Worm (Caenorhabditis elegans) whole organism, dauer: ENCODE results near the gene ttn-1.

Experiments
- unc-62 ChIP-seq: sonication (generic microtip); optimal IDR thresholded peaks from 2 replicates; lab custom pipeline; 2017; ENCODE audit warnings: missing biosample characterization, missing genetic modification reagents, missing genetic modification characterization

ttn-1 gene

ce11 chrV:6217142-6217541 is 14.7 kb upstream of the ttn-1 start:
- no peak for TF ChIP-seq unc-62

ce11 chrV:6214465-6214864 is 12.0 kb upstream of the ttn-1 start:
- TF ChIP-seq unc-62, result no peak

ce11 chrV:6213845-6214244 is 11.4 kb upstream of the ttn-1 start:
- TF ChIP-seq unc-62, result no peak

- TF ChIP-seq unc-62, result no peak
Measured at ce11 chrV:6213216-6213735, 10.8 kb upstream of the ttn-1 start.

- TF ChIP-seq unc-62, result no peak
Measured at ce11 chrV:6212566-6212965, 10.1 kb upstream of the ttn-1 start.

- no peak for TF ChIP-seq unc-62
Measured at ce11 chrV:6211509-6211908, 9.1 kb upstream of the ttn-1 start.

- TF ChIP-seq unc-62, result no peak
Measured at ce11 chrV:6209930-6210647, 7.7 kb upstream of the ttn-1 start.

- TF ChIP-seq unc-62, result no peak
Measured at ce11 chrV:6208585-6208984, 6.2 kb upstream of the ttn-1 start, which contains the start of gene rme-1. Gene rme-1 (plus strand): TSS chrV:6208885.

- no peak for TF ChIP-seq unc-62
Measured at ce11 chrV:6206498-6206897, 4.1 kb upstream of the ttn-1 start, which contains the start of gene W06H8.2. Gene W06H8.2 (plus strand): TSS chrV:6206755.

ce11 chrV:6204046-6204445 is 1.6 kb upstream of the ttn-1 start:
- TF ChIP-seq unc-62, result no peak

- TF ChIP-seq unc-62, result no peak
Measured at ce11 chrV:6138167-6138566, 64.3 kb downstream of the ttn-1 start.

- TF ChIP-seq unc-62, result no peak
Measured at ce11 chrV:6135428-6135827, 67.0 kb downstream of the ttn-1 start.

ce11 chrV:6131100-6131499 is 71.3 kb downstream of the ttn-1 start, which contains the start of gene exp-2:
Gene exp-2 (plus strand): TSS chrV:6131400.
- no peak for TF ChIP-seq unc-62

ce11 chrV:6128355-6128754 is 74.1 kb downstream of the ttn-1 start:
- no peak for TF ChIP-seq unc-62

- no peak for TF ChIP-seq unc-62
Measured at ce11 chrV:6121659-6122058, 80.8 kb downstream of the ttn-1 start.

ce11 chrV:6120156-6120879 is 82.1 kb downstream of the ttn-1 start, which contains the start of gene ceh-49:
Gene ceh-49 (minus strand): TSS chrV:6120206.
- no peak for TF ChIP-seq unc-62

ce11 chrV:6117013-6117412 is 85.4 kb downstream of the ttn-1 start:
- TF ChIP-seq unc-62, result no peak

- TF ChIP-seq unc-62, result no peak
Measured at ce11 chrV:6112823-6113222, 89.6 kb downstream of the ttn-1 start, which contains the start of gene F17A9.5. Gene F17A9.5 (minus strand): TSS chrV:6112997.
